Worm (Caenorhabditis elegans) whole organism, L1 larva: Measurements from ENCODE around the gene btbd-10.

Experiments used
- blmp-1 ChIP-seq: fragments of 150-350 bp; optimal IDR thresholded peaks from 2 replicates; lab custom pipeline; 2014; ENCODE audit warnings: missing biosample characterization, missing genetic modification characterization
- ceh-82 ChIP-seq, 3 experiments: fragments of 150-350 bp in 1 of 3; sonication (generic microtip) in 2 of 3; optimal IDR thresholded peaks; 2 replicates each; lab custom pipeline; 2014 to 2017; ENCODE audit warnings: missing biosample characterization in 3 of 3, missing genetic modification characterization in 3 of 3
- ets-5 ChIP-seq: fragments of 200-800 bp; sonication (Bioruptor generic); IDR thresholded peaks from 2 replicates; pipeline ENCODE4 v1.3.6; 2022; ENCODE audit warnings: missing genetic modification characterization, missing compliant biosample characterization
- sox-4 ChIP-seq: sonication (generic microtip); optimal IDR thresholded peaks from 2 replicates; lab custom pipeline; 2016; ENCODE audit warnings: missing genetic modification characterization, missing compliant biosample characterization
- ztf-11 ChIP-seq, 2 experiments: sonication (generic microtip); optimal IDR thresholded peaks; 2 replicates each; lab custom pipeline; 2016 to 2017; ENCODE audit warnings: missing genetic modification characterization in 2 of 2, missing biosample characterization in 1 of 2, missing compliant biosample characterization in 1 of 2

DNA sequence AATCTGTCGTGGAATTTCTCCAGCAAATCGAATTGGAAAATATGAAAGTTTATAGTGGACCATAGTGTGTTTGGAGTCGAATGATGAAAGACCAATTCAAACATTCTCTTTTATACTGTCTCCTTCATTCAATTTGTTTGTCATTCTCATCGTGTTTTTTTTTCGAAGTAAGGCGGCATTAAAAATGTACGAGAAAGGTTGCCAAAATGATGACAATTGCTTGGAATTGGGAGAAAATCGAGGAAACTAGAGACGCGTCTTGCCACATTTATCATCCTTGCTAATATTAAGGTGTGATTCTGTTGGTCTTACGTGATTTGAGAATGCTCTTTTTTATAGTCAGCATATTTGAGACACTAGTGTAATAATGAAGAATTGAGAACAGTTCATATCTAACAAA, 30.1 kb downstream of the btbd-10 start, which contains the start of gene gst-30:
- TF ChIP-seq ztf-11 (tag; optimal IDR thresholded peaks at IDR 0.05; lab: Kevin White, UChicago) = no peak
- no peak for TF ChIP-seq ets-5
- no peak for TF ChIP-seq sox-4 (tag; lab: Kevin White, UChicago)
- TF ChIP-seq blmp-1 = no peak
- TF ChIP-seq ceh-82 (tag; optimal IDR thresholded peaks at IDR 0.05; lab: Kevin White, UChicago) = no peak
